Fruit fly (Drosophila melanogaster): Measurements from ENCODE around the gene disp.
A peak's percentile ranks its signal among the peaks of the same experiment; 100 is the strongest.

disp gene

DNA sequence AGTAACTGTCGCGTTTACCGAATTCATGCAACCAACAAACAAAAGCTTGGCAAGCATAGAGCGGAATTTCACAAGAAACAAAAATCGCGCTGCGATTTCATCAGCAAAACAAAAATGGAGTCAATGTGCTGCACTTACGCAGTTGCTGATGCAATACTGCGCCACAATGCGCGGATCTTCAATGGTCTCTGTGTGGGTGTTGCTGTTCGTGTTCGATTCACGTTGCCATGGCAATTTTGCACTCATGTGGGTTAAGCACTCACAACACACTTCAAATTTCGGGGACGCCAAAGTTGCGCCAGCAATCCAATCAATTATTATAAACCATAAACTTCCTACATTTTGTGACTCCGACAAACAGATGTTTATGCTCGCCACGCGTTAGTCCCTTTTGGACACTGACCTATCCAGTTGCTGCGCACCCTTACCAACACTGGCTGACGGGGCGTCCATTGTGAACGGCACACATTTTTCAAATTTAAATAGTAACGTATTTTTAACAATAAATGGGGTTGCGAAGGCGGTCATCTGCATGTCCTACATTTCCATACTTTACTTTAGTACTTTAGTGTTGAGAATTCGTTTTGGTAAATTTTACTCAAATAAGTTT is 6.0 kb upstream of the disp start, which contains the start of gene CG2017 (continued):
- TF ChIP-seq CG12299 (tag; optimal IDR thresholded peaks at IDR 0.05) (no peak), sens (GFP tag) (peak; percentile 82), CG10147 (GFP tag; optimal IDR thresholded peaks at IDR 0.05) (no peak), CG15601 (tag; optimal IDR thresholded peaks at IDR 0.05) (no peak), pzg (GFP tag; optimal IDR thresholded peaks at IDR 0.05) (peak; percentile 94), pb (GFP tag; optimal IDR thresholded peaks at IDR 0.05) (peak; percentile 8)

DNA sequence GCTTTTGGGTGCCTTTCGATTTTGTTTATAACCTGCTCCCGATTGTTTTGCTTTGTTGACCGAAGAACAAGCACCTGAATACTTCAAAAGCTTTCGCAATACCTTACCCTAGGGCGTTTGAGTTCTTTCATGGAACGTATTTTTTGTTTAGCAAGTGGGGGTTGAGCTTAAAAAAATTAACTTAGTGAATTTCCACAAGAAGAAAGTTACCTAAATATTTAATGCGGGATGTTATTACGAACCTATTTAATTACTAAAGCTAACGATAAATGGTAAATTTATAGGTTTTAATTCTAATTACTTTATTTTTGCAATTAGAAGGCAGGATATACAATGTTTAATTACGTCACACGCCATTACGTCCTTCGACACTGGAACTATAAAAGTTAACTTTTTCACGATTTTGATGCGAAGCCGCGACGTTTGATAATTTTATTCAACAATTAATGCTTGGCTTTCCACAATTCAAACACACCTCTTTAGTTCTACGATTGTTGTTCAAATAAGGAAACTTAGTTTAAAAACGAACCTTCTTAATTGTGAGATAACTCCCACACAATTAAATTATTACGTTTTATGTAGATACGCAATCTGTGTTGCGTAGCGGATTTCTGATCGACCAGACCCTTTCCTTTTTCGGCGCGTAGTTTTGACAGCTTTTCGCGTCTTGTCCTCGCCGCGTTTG is 5.2 kb upstream of the disp start:
- TF ChIP-seq Sox102F (GFP tag; optimal IDR thresholded peaks at IDR 0.05) (no peak), cato (GFP tag; optimal IDR thresholded peaks at IDR 0.05; ENCODE audit: borderline replicate concordance) (no peak), CG12219 (GFP tag; optimal IDR thresholded peaks at IDR 0.05) (no peak), CG2875 (GFP tag; optimal IDR thresholded peaks at IDR 0.05) (no peak), CG14860 (GFP tag; IDR thresholded peaks at IDR 0.05; ENCODE audit: partially characterized antibody) (no peak), CG7556 (GFP tag; optimal IDR thresholded peaks at IDR 0.05) (peak; percentile 72), da (GFP tag; optimal IDR thresholded peaks at IDR 0.05) (no peak), B-H2 (GFP tag; optimal IDR thresholded peaks at IDR 0.05) (no peak), CG10565 (GFP tag; optimal IDR thresholded peaks at IDR 0.05) (no peak), exex (tag; optimal IDR thresholded peaks at IDR 0.05) (peak; percentile 0), CG12236 (GFP tag; optimal IDR thresholded peaks at IDR 0.05) (no peak), CG13424 (tag; optimal IDR thresholded peaks at IDR 0.05) (no peak), CG6272 (GFP tag; IDR thresholded peaks at IDR 0.05) (no peak), CG2120 (GFP tag; optimal IDR thresholded peaks at IDR 0.05) (peak; percentile 74), CG11085 (GFP tag; IDR thresholded peaks at IDR 0.05) (no peak), CG31441 (GFP tag; IDR thresholded peaks at IDR 0.05) (no peak; the same call in 1 of the 2 replicates), tx (GFP tag; optimal IDR thresholded peaks at IDR 0.05) (no peak), Fer3 (tag; optimal IDR thresholded peaks at IDR 0.05) (peak; percentile 9), CG15011 (GFP tag; optimal IDR thresholded peaks at IDR 0.05) (peak; percentile 12), H2.0 (GFP tag; IDR thresholded peaks at IDR 0.05) (no peak), CG13624 (GFP tag; optimal IDR thresholded peaks at IDR 0.05) (peak; percentile 39), CG2199 (GFP tag; IDR thresholded peaks at IDR 0.05) (no peak), CG18476 (GFP tag; optimal IDR thresholded peaks at IDR 0.05) (peak; percentile 16), BtbVII (GFP tag; optimal IDR thresholded peaks at IDR 0.05) (peak; percentile 36), CG6813 (GFP tag; optimal IDR thresholded peaks at IDR 0.05) (no peak), NFAT (GFP tag; IDR thresholded peaks at IDR 0.05) (peak; percentile 74), Ets97D (GFP tag; optimal IDR thresholded peaks at IDR 0.05) (no peak), D19B (GFP tag; optimal IDR thresholded peaks at IDR 0.05) (peak; percentile 51), CG15514 (GFP tag; optimal IDR thresholded peaks at IDR 0.05) (peak; percentile 25), CG7928 (GFP tag; optimal IDR thresholded peaks at IDR 0.05) (peak; percentile 23), CG16779 (GFP tag; IDR thresholded peaks at IDR 0.05) (no peak), Spps (tag; optimal IDR thresholded peaks at IDR 0.05) (no peak), Rfx (GFP tag; IDR thresholded peaks at IDR 0.05) (peak; percentile 76), gcm (GFP tag; optimal IDR thresholded peaks at IDR 0.05) (no peak), grn (GFP tag; optimal IDR thresholded peaks at IDR 0.05) (no peak), tna (GFP tag; IDR thresholded peaks at IDR 0.05; ENCODE audit: partially characterized antibody) (no peak), kni (GFP tag; optimal IDR thresholded peaks at IDR 0.05) (no peak), btn (GFP tag; optimal IDR thresholded peaks at IDR 0.05) (no peak), CG9215 (GFP tag; IDR thresholded peaks at IDR 0.05) (peak; percentile 36; the same call in 1 of the 2 replicates), CG18764 (GFP tag; optimal IDR thresholded peaks at IDR 0.05) (no peak), CG33557 (GFP tag; optimal IDR thresholded peaks at IDR 0.05) (no peak)

Data from whole organism, embryonic.